Worm (Caenorhabditis elegans): ENCODE data around the gene tpa-1.
"Not testable (repeated sequence)": the region's sequence is repeated elsewhere in the genome, so short reads cannot be mapped to it uniquely, and the experiment has no call there.

Gene tpa-1

ce11 chrIV:91680-92079 is at the start of gene tpa-1:
tpa-1 (plus strand) TSS chrIV:91980.
- TF ChIP-seq W03F9.2 (tag; optimal IDR thresholded peaks at IDR 0.05) (no peak), him-1 (tag; optimal IDR thresholded peaks at IDR 0.05) (no peak), dao-5 (tag; optimal IDR thresholded peaks at IDR 0.05) (no peak)

ce11 chrIV:48780-49179 is 43.0 kb upstream of the tpa-1 start, which contains the start of gene frm-5.1:
frm-5.1 (minus strand) TSS chrIV:48880.
- no peak for TF ChIP-seq him-1 (tag; optimal IDR thresholded peaks at IDR 0.05)
- no peak for TF ChIP-seq dao-5 (tag; optimal IDR thresholded peaks at IDR 0.05)
- no peak for TF ChIP-seq W03F9.2 (tag; optimal IDR thresholded peaks at IDR 0.05)

- TF ChIP-seq W03F9.2 (tag; optimal IDR thresholded peaks at IDR 0.05): no peak
- no peak for TF ChIP-seq him-1 (tag; optimal IDR thresholded peaks at IDR 0.05)
- TF ChIP-seq dao-5 (tag; optimal IDR thresholded peaks at IDR 0.05): no peak
Observed at ce11 chrIV:51219-51618, 40.6 kb upstream of the tpa-1 start.

- no peak for TF ChIP-seq dao-5 (tag; optimal IDR thresholded peaks at IDR 0.05)
- TF ChIP-seq him-1 (tag; optimal IDR thresholded peaks at IDR 0.05): no peak
- no peak for TF ChIP-seq W03F9.2 (tag; optimal IDR thresholded peaks at IDR 0.05)
Observed at ce11 chrIV:53539-53938, 38.2 kb upstream of the tpa-1 start, which contains the start of gene T05C7.4. T05C7.4 (minus strand) TSS chrIV:53639.

- TF ChIP-seq dao-5 (tag; optimal IDR thresholded peaks at IDR 0.05) (no peak), W03F9.2 (tag; optimal IDR thresholded peaks at IDR 0.05) (no peak), him-1 (tag; optimal IDR thresholded peaks at IDR 0.05) (no peak)
Observed at ce11 chrIV:58818-59217, 33.0 kb upstream of the tpa-1 start, which contains the start of gene T05C7.5. T05C7.5 (minus strand) TSS chrIV:58918.

ce11 chrIV:61448-61847 is 30.3 kb upstream of the tpa-1 start, which contains the start of gene T05C7.7:
T05C7.7 (plus strand) TSS chrIV:61748.
- TF ChIP-seq W03F9.2, him-1, dao-5 (tag; optimal IDR thresholded peaks at IDR 0.05): not testable (repeated sequence)

ce11 chrIV:71266-71665 is 20.5 kb upstream of the tpa-1 start:
- no peak for TF ChIP-seq him-1 (tag; optimal IDR thresholded peaks at IDR 0.05)
- TF ChIP-seq W03F9.2 (tag; optimal IDR thresholded peaks at IDR 0.05): no peak
- TF ChIP-seq dao-5 (tag; optimal IDR thresholded peaks at IDR 0.05): no peak

- TF ChIP-seq him-1 (tag; optimal IDR thresholded peaks at IDR 0.05) (no peak), W03F9.2 (tag; optimal IDR thresholded peaks at IDR 0.05) (no peak), dao-5 (tag; optimal IDR thresholded peaks at IDR 0.05) (no peak)
Observed at ce11 chrIV:73175-73574, 18.6 kb upstream of the tpa-1 start.

ce11 chrIV:76070-76469 is 15.7 kb upstream of the tpa-1 start, which contains the start of gene T05C7.8:
T05C7.8 (plus strand) TSS chrIV:76370.
- TF ChIP-seq dao-5 (tag; optimal IDR thresholded peaks at IDR 0.05) (no peak), W03F9.2 (tag; optimal IDR thresholded peaks at IDR 0.05) (no peak), him-1 (tag; optimal IDR thresholded peaks at IDR 0.05) (no peak)

- TF ChIP-seq him-1 (tag; optimal IDR thresholded peaks at IDR 0.05) (no peak), dao-5 (tag; optimal IDR thresholded peaks at IDR 0.05) (no peak), W03F9.2 (tag; optimal IDR thresholded peaks at IDR 0.05) (no peak)
Observed at ce11 chrIV:77421-77820, 14.4 kb upstream of the tpa-1 start.

- TF ChIP-seq dao-5 (tag; optimal IDR thresholded peaks at IDR 0.05) (no peak), W03F9.2 (tag; optimal IDR thresholded peaks at IDR 0.05) (no peak)
Observed at ce11 chrIV:78206-78605, 13.6 kb upstream of the tpa-1 start.

- TF ChIP-seq dao-5 (tag; optimal IDR thresholded peaks at IDR 0.05) (no peak), W03F9.2 (tag; optimal IDR thresholded peaks at IDR 0.05) (no peak), him-1 (tag; optimal IDR thresholded peaks at IDR 0.05) (no peak)
Observed at ce11 chrIV:79205-79604, 12.6 kb upstream of the tpa-1 start, which contains the start of gene T05C7.9. T05C7.9 (plus strand) TSS chrIV:79276.

- no peak for TF ChIP-seq dao-5 (tag; optimal IDR thresholded peaks at IDR 0.05)
- no peak for TF ChIP-seq W03F9.2 (tag; optimal IDR thresholded peaks at IDR 0.05)
- no peak for TF ChIP-seq him-1 (tag; optimal IDR thresholded peaks at IDR 0.05)
Observed at ce11 chrIV:80943-81342, 10.8 kb upstream of the tpa-1 start.

- no peak for TF ChIP-seq dao-5 (tag; optimal IDR thresholded peaks at IDR 0.05)
- no peak for TF ChIP-seq W03F9.2 (tag; optimal IDR thresholded peaks at IDR 0.05)
- TF ChIP-seq him-1 (tag; optimal IDR thresholded peaks at IDR 0.05): no peak
Observed at ce11 chrIV:81428-81827, 10.4 kb upstream of the tpa-1 start.

- TF ChIP-seq W03F9.2 (tag; optimal IDR thresholded peaks at IDR 0.05) (no peak), him-1 (tag; optimal IDR thresholded peaks at IDR 0.05) (no peak), dao-5 (tag; optimal IDR thresholded peaks at IDR 0.05) (no peak)
Observed at ce11 chrIV:82309-82708, 9.5 kb upstream of the tpa-1 start.

Measured in whole organism, L4/young adult.